Fruit fly (Drosophila melanogaster) whole organism, embryonic: ENCODE results near the gene Cp18.

Experiments used
- Ada2b ChIP-seq: fragments of 200-800 bp; sonication (Bioruptor generic); IDR thresholded peaks from 2 replicates; pipeline ENCODE4 v1.3.6; 2022; ENCODE audit warnings: missing biosample characterization, missing genetic modification characterization
- Antp ChIP-seq: fragments of 200-800 bp; sonication (Bioruptor generic); optimal IDR thresholded peaks from 3 replicates; lab custom pipeline; 2016; ENCODE audit warnings: missing biosample characterization, missing genetic modification characterization
- Atf6 ChIP-seq: fragments of 200-800 bp; sonication (Bioruptor generic); IDR thresholded peaks from 2 replicates; pipeline ENCODE4 v1.3.6; 2022; ENCODE audit warnings: missing biosample characterization, missing genetic modification characterization
- B-H2 ChIP-seq: fragments of 200-800 bp; sonication (Bioruptor generic); optimal IDR thresholded peaks from 2 replicates; lab custom pipeline; 2018; ENCODE audit warnings: missing biosample characterization, mild to moderate bottlenecking, missing genetic modification characterization
- BtbVII ChIP-seq: fragments of 200-800 bp; sonication (Bioruptor generic); optimal IDR thresholded peaks from 3 replicates; lab custom pipeline; 2017; ENCODE audit warnings: missing biosample characterization, mild to moderate bottlenecking, missing genetic modification characterization
- CG10431 ChIP-seq: fragments of 200-800 bp; sonication (Bioruptor generic); optimal IDR thresholded peaks from 3 replicates; lab custom pipeline; 2018; ENCODE audit warnings: missing biosample characterization, mild to moderate bottlenecking, missing genetic modification characterization
- CG11085 ChIP-seq: fragments of 200-800 bp; sonication (Bioruptor generic); IDR thresholded peaks from 2 replicates; pipeline ENCODE4 v1.3.6; 2022; ENCODE audit warnings: missing biosample characterization, missing genetic modification characterization
- CG12219 ChIP-seq: fragments of 200-800 bp; sonication (Bioruptor generic); optimal IDR thresholded peaks from 3 replicates; lab custom pipeline; 2018; ENCODE audit warnings: missing biosample characterization, mild to moderate bottlenecking, missing genetic modification characterization
- CG12236 ChIP-seq: fragments of 200-800 bp; sonication (Bioruptor generic); optimal IDR thresholded peaks from 2 replicates; lab custom pipeline; 2016; ENCODE audit warnings: missing biosample characterization, missing genetic modification characterization
- CG16863 ChIP-seq: fragments of 200-800 bp; sonication (Bioruptor generic); optimal IDR thresholded peaks from 3 replicates; lab custom pipeline; 2016; ENCODE audit warnings: missing biosample characterization, missing genetic modification characterization
- CG18476 ChIP-seq: fragments of 200-800 bp; sonication (Bioruptor generic); optimal IDR thresholded peaks from 2 replicates; lab custom pipeline; 2016; ENCODE audit warnings: missing biosample characterization, mild to moderate bottlenecking, missing genetic modification characterization
- CG30431 ChIP-seq: fragments of 200-800 bp; sonication (Bioruptor generic); optimal IDR thresholded peaks from 2 replicates; lab custom pipeline; 2017; ENCODE audit warnings: missing biosample characterization, missing genetic modification characterization
- CG31388 ChIP-seq: fragments of 200-800 bp; sonication (Bioruptor generic); optimal IDR thresholded peaks from 2 replicates; lab custom pipeline; 2016; ENCODE audit warnings: missing biosample characterization, missing genetic modification characterization
- CG4730 ChIP-seq: fragments of 200-800 bp; sonication (Bioruptor generic); IDR thresholded peaks from 2 replicates; pipeline ENCODE4 v1.3.6; 2022; ENCODE audit warnings: missing biosample characterization, missing genetic modification characterization
- CG6272 ChIP-seq: fragments of 200-800 bp; sonication (Bioruptor generic); IDR thresholded peaks from 2 replicates; pipeline ENCODE4 v1.3.6; 2022; ENCODE audit warnings: missing biosample characterization, missing genetic modification characterization
- CG6654 ChIP-seq: fragments of 200-800 bp; sonication (Bioruptor generic); optimal IDR thresholded peaks from 2 replicates; lab custom pipeline; 2017; ENCODE audit warnings: missing biosample characterization, mild to moderate bottlenecking, missing genetic modification characterization
- CG6854 ChIP-seq: fragments of 200-800 bp; sonication (Bioruptor generic); optimal IDR thresholded peaks from 3 replicates; lab custom pipeline; 2017; ENCODE audit warnings: missing biosample characterization, mild to moderate bottlenecking, missing genetic modification characterization
- CG8281 ChIP-seq: fragments of 200-800 bp; sonication (Bioruptor generic); optimal IDR thresholded peaks from 2 replicates; lab custom pipeline; 2018; ENCODE audit warnings: missing biosample characterization, mild to moderate bottlenecking, missing genetic modification characterization, moderate library complexity
- CG8924 ChIP-seq: fragments of 200-800 bp; optimal IDR thresholded peaks from 3 replicates; lab custom pipeline; 2019; ENCODE audit warnings: missing biosample characterization, mild to moderate bottlenecking, missing genetic modification characterization, moderate library complexity
- CTCF ChIP-seq: fragments of 200-800 bp; sonication (Bioruptor generic); optimal IDR thresholded peaks from 2 replicates; lab custom pipeline; 2017; ENCODE audit warnings: missing biosample characterization, mild to moderate bottlenecking, missing genetic modification characterization, moderate library complexity
- Chrac-16 ChIP-seq: fragments of 200-800 bp; sonication (Bioruptor generic); optimal IDR thresholded peaks from 3 replicates; lab custom pipeline; 2016; ENCODE audit warnings: missing biosample characterization, missing genetic modification characterization
- CkIIα-i1 ChIP-seq: fragments of 200-800 bp; sonication (Bioruptor generic); IDR thresholded peaks from 2 replicates; pipeline ENCODE4 v1.3.6; 2022; ENCODE audit warnings: missing biosample characterization, missing genetic modification characterization
- Dek ChIP-seq: fragments of 200-800 bp; sonication (Bioruptor generic); optimal IDR thresholded peaks from 3 replicates; lab custom pipeline; 2019; ENCODE audit warnings: missing biosample characterization, mild to moderate bottlenecking, missing genetic modification characterization, moderate library complexity
- Dref ChIP-seq: fragments of 200-800 bp; sonication (Bioruptor generic); IDR thresholded peaks from 2 replicates; pipeline ENCODE4 v1.3.6; 2022; ENCODE audit warnings: missing biosample characterization, missing genetic modification characterization
- Fer1 ChIP-seq: fragments of 200-800 bp; sonication (Bioruptor generic); optimal IDR thresholded peaks from 2 replicates; lab custom pipeline; 2017; ENCODE audit warnings: missing biosample characterization, mild to moderate bottlenecking, missing genetic modification characterization
- Gug ChIP-seq: fragments of 200-800 bp; sonication (Bioruptor generic); IDR thresholded peaks from 4 replicates; pipeline ENCODE4 v1.3.6; 2022; ENCODE audit warnings: missing biosample characterization, missing genetic modification characterization
- HmgZ ChIP-seq: fragments of 200-800 bp; sonication (Bioruptor generic); optimal IDR thresholded peaks from 2 replicates; lab custom pipeline; 2018; ENCODE audit warnings: missing biosample characterization, mild to moderate bottlenecking, missing genetic modification characterization
- Nf-YA ChIP-seq: fragments of 200-800 bp; sonication (Bioruptor generic); IDR thresholded peaks from 2 replicates; pipeline ENCODE4 v1.3.6; 2022; ENCODE audit warnings: missing biosample characterization, missing genetic modification characterization
- Nf-YB ChIP-seq: fragments of 200-800 bp; sonication (Bioruptor generic); optimal IDR thresholded peaks from 3 replicates; lab custom pipeline; 2019; ENCODE audit warnings: missing biosample characterization, mild to moderate bottlenecking, missing genetic modification characterization, moderate library complexity
- NfI ChIP-seq: fragments of 200-800 bp; sonication (Bioruptor generic); optimal IDR thresholded peaks from 3 replicates; lab custom pipeline; 2018; ENCODE audit warnings: missing biosample characterization, mild to moderate bottlenecking, missing genetic modification characterization, moderate library complexity
- Optix ChIP-seq: fragments of 200-800 bp; sonication (Bioruptor generic); IDR thresholded peaks from 3 replicates; pipeline ENCODE4 v1.3.6; 2022; ENCODE audit warnings: missing biosample characterization, missing genetic modification characterization
- Stat92E ChIP-seq, 3 experiments: fragments of >200 bp in 2 of 3; fragments of 200-800 bp in 1 of 3; sonication (Bioruptor generic) in 1 of 3; optimal IDR thresholded peaks; 2 replicates each; lab custom pipeline; 2017 to 2019; ENCODE audit warnings: missing biosample characterization in 3 of 3, missing genetic modification characterization in 3 of 3, mild to moderate bottlenecking in 1 of 3, moderate library complexity in 1 of 3
- al ChIP-seq: fragments of 200-800 bp; sonication (Bioruptor generic); IDR thresholded peaks from 2 replicates; pipeline ENCODE4 v1.3.6; 2022; ENCODE audit warnings: missing biosample characterization, missing genetic modification characterization
- az2 ChIP-seq: fragments of 200-800 bp; sonication (Bioruptor generic); optimal IDR thresholded peaks from 3 replicates; lab custom pipeline; 2016; ENCODE audit warnings: missing biosample characterization, missing genetic modification characterization
- cad ChIP-seq: fragments of >200 bp; optimal IDR thresholded peaks from 2 replicates; lab custom pipeline; 2017; ENCODE audit warnings: missing biosample characterization, missing genetic modification characterization
- cg ChIP-seq: fragments of 200-800 bp; sonication (Bioruptor generic); optimal IDR thresholded peaks from 3 replicates; lab custom pipeline; 2019; ENCODE audit warnings: missing biosample characterization, mild to moderate bottlenecking, missing genetic modification characterization, moderate library complexity
- corto ChIP-seq: fragments of 200-800 bp; sonication (Bioruptor generic); optimal IDR thresholded peaks from 2 replicates; lab custom pipeline; 2016; ENCODE audit warnings: missing biosample characterization, mild to moderate bottlenecking, missing genetic modification characterization, moderate library complexity
- cwo ChIP-seq: fragments of 200-800 bp; sonication (Bioruptor generic); optimal IDR thresholded peaks from 3 replicates; lab custom pipeline; 2017; ENCODE audit warnings: missing biosample characterization, missing genetic modification characterization, mild to moderate bottlenecking, moderate library complexity, missing genetic modification reagents
- da ChIP-seq: fragments of 200-800 bp; sonication (Bioruptor generic); optimal IDR thresholded peaks from 2 replicates; lab custom pipeline; 2016; ENCODE audit warnings: missing biosample characterization, missing genetic modification characterization
- ems ChIP-seq: fragments of 200-800 bp; sonication (Bioruptor generic); optimal IDR thresholded peaks from 3 replicates; lab custom pipeline; 2016; ENCODE audit warnings: missing biosample characterization, missing genetic modification characterization
- gce ChIP-seq: fragments of 200-800 bp; sonication (Bioruptor generic); IDR thresholded peaks from 3 replicates; pipeline ENCODE4 v1.3.6; 2022; ENCODE audit warnings: missing biosample characterization, missing genetic modification characterization
- gfzf ChIP-seq: fragments of 200-800 bp; sonication (Bioruptor generic); optimal IDR thresholded peaks from 2 replicates; lab custom pipeline; 2016; ENCODE audit warnings: missing biosample characterization, mild to moderate bottlenecking, missing genetic modification characterization, moderate library complexity
- gt ChIP-seq: fragments of 200-800 bp; sonication (Bioruptor generic); IDR thresholded peaks from 2 replicates; pipeline ENCODE4 v1.3.6; 2022; ENCODE audit warnings: missing biosample characterization, missing genetic modification characterization
- her ChIP-seq: fragments of 200-800 bp; sonication (Bioruptor generic); optimal IDR thresholded peaks from 2 replicates; lab custom pipeline; 2016; ENCODE audit warnings: missing biosample characterization, missing genetic modification characterization
- hth ChIP-seq: fragments of >200 bp; optimal IDR thresholded peaks from 2 replicates; lab custom pipeline; 2017; ENCODE audit warnings: inconsistent platforms
- ken ChIP-seq: fragments of 200-800 bp; sonication (Bioruptor generic); IDR thresholded peaks from 3 replicates; pipeline ENCODE4 v1.3.6; 2022; ENCODE audit warnings: missing biosample characterization, missing genetic modification characterization
- luna ChIP-seq: fragments of 200-800 bp; sonication (Bioruptor generic); optimal IDR thresholded peaks from 2 replicates; lab custom pipeline; 2016; ENCODE audit warnings: missing biosample characterization, missing genetic modification characterization
- run ChIP-seq: fragments of 200-800 bp; sonication (Bioruptor generic); optimal IDR thresholded peaks from 3 replicates; lab custom pipeline; 2018; ENCODE audit warnings: missing biosample characterization, mild to moderate bottlenecking, missing genetic modification characterization
- scrt ChIP-seq: fragments of 200-800 bp; sonication (Bioruptor generic); optimal IDR thresholded peaks from 2 replicates; lab custom pipeline; 2018; ENCODE audit warnings: missing biosample characterization, mild to moderate bottlenecking, missing genetic modification characterization, moderate library complexity
- sens-2 ChIP-seq: fragments of 200-800 bp; sonication (Bioruptor generic); IDR thresholded peaks from 2 replicates; pipeline ENCODE4 v1.3.6; 2022; ENCODE audit warnings: missing biosample characterization, missing genetic modification characterization
- sob ChIP-seq: fragments of 200-800 bp; sonication (Bioruptor generic); IDR thresholded peaks from 2 replicates; pipeline ENCODE4 v1.3.6; 2022; ENCODE audit warnings: missing biosample characterization, missing genetic modification characterization
- tin ChIP-seq: fragments of 200-800 bp; sonication (Bioruptor generic); optimal IDR thresholded peaks from 3 replicates; lab custom pipeline; 2016; ENCODE audit warnings: missing biosample characterization, missing genetic modification characterization
- tna ChIP-seq: fragments of 200-800 bp; sonication (Bioruptor generic); IDR thresholded peaks from 2 replicates; pipeline ENCODE4 v1.3.6; 2022; ENCODE audit warnings: missing biosample characterization, missing genetic modification characterization; ENCODE audit not compliant: partially characterized antibody
- wdn ChIP-seq: fragments of 200-800 bp; sonication (Bioruptor generic); IDR thresholded peaks from 2 replicates; pipeline ENCODE4 v1.3.6; 2022; ENCODE audit warnings: missing biosample characterization, missing genetic modification characterization

The Cp18 gene

dm6 chr3L:8718602-8719001 is 8.0 kb upstream of the Cp18 start (continued):
- peak in 1 of 3 experiments; percentile 43 for TF ChIP-seq Stat92E (GFP tag; optimal IDR thresholded peaks at IDR 0.05; lab: Kevin White, UChicago)
- no peak for TF ChIP-seq her
- TF ChIP-seq CG4730: no peak
- no peak for TF ChIP-seq CG31388
- TF ChIP-seq CG10431: no peak
- no peak for TF ChIP-seq CG6654 (GFP tag; lab: Kevin White, UChicago)
- TF ChIP-seq HmgZ (tag; lab: Kevin White, UChicago): peak; percentile 51
- no peak for TF ChIP-seq wdn
- TF ChIP-seq corto (GFP tag; lab: Kevin White, UChicago): no peak
- no peak for TF ChIP-seq tin
- TF ChIP-seq CG30431 (GFP tag; lab: Kevin White, UChicago): no peak
- no peak for TF ChIP-seq CG11085 (GFP tag; lab: Robert Waterston, UW)
- no peak for TF ChIP-seq scrt (GFP tag; lab: Kevin White, UChicago)
- no peak for TF ChIP-seq CkIIα-i1 (GFP tag; lab: Robert Waterston, UW)
- TF ChIP-seq CG16863 (GFP tag; lab: Kevin White, UChicago): no peak
- no peak for TF ChIP-seq CG8924
- TF ChIP-seq Gug (GFP tag; lab: Robert Waterston, UW): no peak
- no peak for TF ChIP-seq CG6854
- no peak for TF ChIP-seq sob (GFP tag; lab: Robert Waterston, UW)
- TF ChIP-seq al: no peak
- no peak for TF ChIP-seq cad (GFP tag; lab: Kevin White, UChicago)
- TF ChIP-seq Atf6 (GFP tag; lab: Robert Waterston, UW): peak; percentile 15; the same call in 1 of the 2 replicates
- TF ChIP-seq cg (GFP tag; lab: Kevin White, UChicago): no peak
- peak; percentile 16 for TF ChIP-seq gfzf (GFP tag; lab: Kevin White, UChicago)
- TF ChIP-seq CG18476 (GFP tag; lab: Kevin White, UChicago): no peak
- peak; percentile 97 for TF ChIP-seq CTCF
- no peak for TF ChIP-seq gt (GFP tag; lab: Robert Waterston, UW)
- no peak for TF ChIP-seq gce (GFP tag; lab: Robert Waterston, UW)
- TF ChIP-seq Nf-YB (GFP tag; lab: Kevin White, UChicago): no peak
- TF ChIP-seq Ada2b: no peak
- no peak for TF ChIP-seq NfI
- TF ChIP-seq CG12219 (GFP tag; lab: Kevin White, UChicago): no peak
- no peak for TF ChIP-seq run (tag; lab: Kevin White, UChicago)
- TF ChIP-seq BtbVII: no peak
- no peak for TF ChIP-seq da
- no peak for TF ChIP-seq Optix
- TF ChIP-seq CG12236 (GFP tag; lab: Kevin White, UChicago): no peak
- no peak for TF ChIP-seq Chrac-16 (GFP tag; lab: Kevin White, UChicago)
- TF ChIP-seq ken (GFP tag; lab: Robert Waterston, UW): no peak
- peak; percentile 53 for TF ChIP-seq Dek (tag; lab: Kevin White, UChicago)
- TF ChIP-seq CG8281 (tag; lab: Kevin White, UChicago): no peak
- TF ChIP-seq luna (GFP tag; lab: Kevin White, UChicago): no peak
- TF ChIP-seq cwo (GFP tag; lab: Kevin White, UChicago): no peak
- no peak for TF ChIP-seq Nf-YA (GFP tag; lab: Robert Waterston, UW)
- TF ChIP-seq tna (GFP tag; lab: Robert Waterston, UW): peak; percentile 35; the same call in 1 of the 2 replicates
- peak; percentile 91 for TF ChIP-seq Dref (GFP tag; lab: Robert Waterston, UW)
- TF ChIP-seq ems: no peak
- no peak for TF ChIP-seq hth (lab: Kevin White, UChicago)
- TF ChIP-seq CG6272: no peak
- TF ChIP-seq B-H2 (GFP tag; lab: Kevin White, UChicago): peak; percentile 25
- no peak for TF ChIP-seq Antp (GFP tag; lab: Kevin White, UChicago)
- peak; percentile 38 for TF ChIP-seq Fer1 (GFP tag; lab: Kevin White, UChicago)
- no peak for TF ChIP-seq az2 (GFP tag; lab: Kevin White, UChicago)
- no peak for TF ChIP-seq sens-2 (GFP tag; lab: Robert Waterston, UW)
